Fruit fly (Drosophila melanogaster) whole organism, pupa: ENCODE results near the gene Fmr1.

Experiments
- CG10348 ChIP-seq: fragments of 200-800 bp; sonication (Bioruptor generic); IDR thresholded peaks from 2 replicates; pipeline ENCODE4 v1.3.6; 2022; ENCODE audit warnings: missing biosample characterization, missing genetic modification characterization
- CG12605 ChIP-seq: fragments of 200-800 bp; sonication (Bioruptor generic); IDR thresholded peaks from 2 replicates; pipeline ENCODE4 v1.3.6; 2022; ENCODE audit warnings: missing biosample characterization, missing genetic modification characterization
- CG13204 ChIP-seq: fragments of 200-800 bp; sonication (Bioruptor generic); optimal IDR thresholded peaks from 2 replicates; lab custom pipeline; 2018; ENCODE audit warnings: missing biosample characterization, mild to moderate bottlenecking, missing genetic modification characterization, moderate library complexity
- CG14655 ChIP-seq: fragments of 200-800 bp; sonication (Bioruptor generic); optimal IDR thresholded peaks from 3 replicates; lab custom pipeline; 2017; ENCODE audit warnings: mild to moderate bottlenecking, missing biosample characterization, missing genetic modification reagents, missing genetic modification characterization
- CG17806 ChIP-seq: fragments of 200-800 bp; sonication (Bioruptor generic); optimal IDR thresholded peaks from 2 replicates; lab custom pipeline; 2018; ENCODE audit warnings: missing biosample characterization, mild to moderate bottlenecking, missing genetic modification characterization, moderate library complexity
- CG34367 ChIP-seq: fragments of 200-800 bp; sonication (Bioruptor generic); optimal IDR thresholded peaks from 2 replicates; lab custom pipeline; 2018; ENCODE audit warnings: missing biosample characterization, mild to moderate bottlenecking, missing genetic modification characterization
- CG9948 ChIP-seq: fragments of 200-800 bp; sonication (Bioruptor generic); optimal IDR thresholded peaks from 2 replicates; lab custom pipeline; 2018; ENCODE audit warnings: missing biosample characterization, mild to moderate bottlenecking, missing genetic modification characterization, moderate library complexity
- D1 ChIP-seq: fragments of 200-800 bp; sonication (Bioruptor generic); optimal IDR thresholded peaks from 2 replicates; lab custom pipeline; 2018; ENCODE audit warnings: missing biosample characterization, mild to moderate bottlenecking, missing genetic modification characterization, moderate library complexity
- Pif1A ChIP-seq: fragments of 200-800 bp; sonication (Bioruptor generic); optimal IDR thresholded peaks from 3 replicates; lab custom pipeline; 2016; ENCODE audit warnings: missing biosample characterization, missing genetic modification characterization
- fd96Ca ChIP-seq: fragments of 200-800 bp; sonication (Bioruptor generic); IDR thresholded peaks from 3 replicates; pipeline ENCODE4 v1.3.6; 2022; ENCODE audit warnings: missing biosample characterization, missing genetic modification characterization

DNA sequence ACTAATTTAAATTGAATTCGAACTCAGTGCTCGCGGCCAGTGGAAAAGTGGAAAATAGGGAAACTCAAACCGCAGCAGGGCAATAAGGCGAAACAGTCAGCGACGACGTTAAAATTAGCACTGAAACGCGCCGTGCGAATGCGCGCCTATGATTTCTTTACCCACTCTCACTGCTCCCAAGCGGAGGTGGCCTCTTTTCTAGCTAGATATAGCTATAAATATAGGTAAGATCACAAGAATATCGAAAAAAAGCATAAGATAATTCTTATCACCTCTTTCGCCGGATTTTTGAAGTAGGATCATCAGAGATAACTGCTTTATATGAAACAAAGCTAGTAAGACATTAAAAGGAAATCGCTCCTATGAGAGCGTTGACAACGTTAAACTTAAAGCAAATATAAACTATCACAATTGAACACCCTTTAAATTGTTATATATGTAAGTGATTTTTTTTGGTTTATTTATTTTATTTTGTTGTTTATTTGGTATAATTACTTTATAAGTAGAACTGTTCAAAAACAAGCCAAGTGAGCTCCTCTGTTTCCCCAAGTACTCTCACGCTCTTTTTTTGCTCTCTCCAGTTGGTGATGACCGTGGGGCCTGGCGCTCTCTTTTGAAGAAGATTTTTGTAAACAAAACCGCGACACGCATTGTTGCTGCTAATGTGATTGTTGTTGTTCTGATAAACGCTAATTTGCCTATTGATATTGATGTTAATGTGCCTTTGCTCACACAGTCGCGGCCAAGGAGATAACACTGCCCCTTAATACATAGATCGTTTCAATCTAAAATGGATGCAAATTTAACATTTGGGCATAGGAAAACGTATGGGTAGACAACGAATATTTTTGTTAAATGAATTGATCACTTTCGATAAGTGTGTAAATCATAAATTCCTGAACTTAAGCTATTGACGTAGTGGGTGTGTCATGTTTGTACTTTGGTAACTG lies 30.0 kb upstream of the Fmr1 start, which contains the start of gene tws:
- TF ChIP-seq CG17806 (tag; lab: Kevin White, UChicago) = peak; percentile 15
- TF ChIP-seq D1 (tag; lab: Kevin White, UChicago) = no peak
- no peak for TF ChIP-seq CG13204 (GFP tag; lab: Kevin White, UChicago)
- peak; percentile 23 for TF ChIP-seq CG9948 (tag; lab: Kevin White, UChicago)
- TF ChIP-seq CG34367 = peak; percentile 28
- TF ChIP-seq Pif1A (GFP tag; lab: Kevin White, UChicago) = peak; percentile 35
- TF ChIP-seq fd96Ca (GFP tag; lab: Robert Waterston, UW) = no peak
- TF ChIP-seq CG12605 = peak; percentile 40
- TF ChIP-seq CG14655 (GFP tag; lab: Kevin White, UChicago) = peak; percentile 66
- TF ChIP-seq CG10348 (GFP tag; lab: Robert Waterston, UW) = no peak
